Fruit fly (Drosophila melanogaster) whole organism, wandering third instar larva: ENCODE results near the gene CG34292.

Experiments
- Abd-B ChIP-seq: fragments of >200 bp; optimal IDR thresholded peaks from 2 replicates; lab custom pipeline; 2017; ENCODE audit warnings: missing biosample characterization, missing genetic modification characterization
- CG9705 ChIP-seq: fragments of 200-800 bp; sonication (Bioruptor generic); optimal IDR thresholded peaks from 2 replicates; lab custom pipeline; 2018; ENCODE audit warnings: missing biosample characterization, mild to moderate bottlenecking, missing genetic modification characterization
- CrebA ChIP-seq: fragments of 200-800 bp; sonication (Bioruptor generic); optimal IDR thresholded peaks from 2 replicates; lab custom pipeline; 2016; ENCODE audit warnings: missing biosample characterization, mild to moderate bottlenecking, missing genetic modification characterization, borderline replicate concordance
- Dif ChIP-seq: fragments of 200-275, 200-300 bp; sonication (Bioruptor generic); optimal IDR thresholded peaks from 2 replicates; lab custom pipeline; 2018; ENCODE audit warnings: missing biosample characterization, missing genetic modification characterization; ENCODE audit not compliant: partially characterized antibody
- GATAd ChIP-seq: sonication (Bioruptor generic); optimal IDR thresholded peaks from 2 replicates; lab custom pipeline; 2016; ENCODE audit warnings: missing biosample characterization, missing genetic modification characterization
- HLH106 ChIP-seq: fragments of 200-800 bp; optimal IDR thresholded peaks from 3 replicates; lab custom pipeline; 2019; ENCODE audit warnings: missing biosample characterization, mild to moderate bottlenecking, missing genetic modification characterization, moderate library complexity
- Hnf4 ChIP-seq: fragments of 200-800 bp; sonication (Bioruptor generic); optimal IDR thresholded peaks from 2 replicates; lab custom pipeline; 2016; ENCODE audit warnings: missing biosample characterization, mild to moderate bottlenecking, missing genetic modification characterization
- Hr78 ChIP-seq: fragments of >200 bp; optimal IDR thresholded peaks from 2 replicates; lab custom pipeline; 2017; ENCODE audit warnings: missing biosample characterization, missing genetic modification characterization
- Hr83 ChIP-seq: fragments of 200-300 bp; sonication (Bioruptor generic); optimal IDR thresholded peaks from 2 replicates; lab custom pipeline; 2016; ENCODE audit warnings: missing biosample characterization, mild to moderate bottlenecking, missing genetic modification characterization, moderate library complexity; ENCODE audit not compliant: poor library complexity, severe bottlenecking
- Jra ChIP-seq: sonication (Bioruptor generic); optimal IDR thresholded peaks from 2 replicates; lab custom pipeline; 2016; ENCODE audit warnings: missing biosample characterization, missing genetic modification characterization
- Mio ChIP-seq: sonication (Bioruptor generic); optimal IDR thresholded peaks from 2 replicates; lab custom pipeline; 2016; ENCODE audit warnings: missing biosample characterization, missing genetic modification characterization
- Myc ChIP-seq: fragments of >200 bp; optimal IDR thresholded peaks from 2 replicates; lab custom pipeline; 2017
- N ChIP-seq: fragments of >200 bp; optimal IDR thresholded peaks from 2 replicates; lab custom pipeline; 2018; ENCODE audit warnings: missing biosample characterization, missing external identifiers, missing genetic modification characterization
- OdsH ChIP-seq: fragments of 200-800 bp; sonication (Bioruptor generic); optimal IDR thresholded peaks from 2 replicates; lab custom pipeline; 2016; ENCODE audit warnings: missing biosample characterization, mild to moderate bottlenecking, missing genetic modification characterization
- Rel ChIP-seq, 2 experiments: fragments of 200-800 bp; sonication (Bioruptor generic) in 1 of 2; optimal IDR thresholded peaks; 2 replicates in 1 of 2; 3 replicates in 1 of 2; lab custom pipeline; 2016 to 2019; ENCODE audit warnings: mild to moderate bottlenecking in 2 of 2, missing biosample characterization in 2 of 2, missing genetic modification characterization in 2 of 2, moderate library complexity in 1 of 2
- Vsx2 ChIP-seq: fragments of 200-300, 225-300 bp; sonication (Bioruptor generic); optimal IDR thresholded peaks from 2 replicates; lab custom pipeline; 2018; ENCODE audit warnings: missing biosample characterization, missing genetic modification characterization; ENCODE audit not compliant: partially characterized antibody
- brk ChIP-seq: fragments of 200-800 bp; sonication (Bioruptor generic); optimal IDR thresholded peaks from 2 replicates; lab custom pipeline; 2016; ENCODE audit warnings: missing biosample characterization, mild to moderate bottlenecking, missing genetic modification characterization
- dl ChIP-seq, 2 experiments: fragments of 175-275, 200-275 bp in 1 of 2; fragments of 200-275 bp in 1 of 2; sonication (Bioruptor generic); optimal IDR thresholded peaks; lab custom pipeline; 2018; ENCODE audit warnings: mild to moderate bottlenecking in 2 of 2, missing biosample characterization in 2 of 2, missing genetic modification characterization in 2 of 2, moderate library complexity in 2 of 2; ENCODE audit not compliant: partially characterized antibody in 2 of 2, insufficient read depth in 1 of 2
- dsf ChIP-seq: sonication (Bioruptor generic); optimal IDR thresholded peaks from 2 replicates; lab custom pipeline; 2016; ENCODE audit warnings: missing biosample characterization, missing genetic modification characterization, borderline replicate concordance
- ey ChIP-seq: fragments of 200-800 bp; sonication (Bioruptor generic); optimal IDR thresholded peaks from 2 replicates; lab custom pipeline; 2016; ENCODE audit warnings: missing biosample characterization, missing genetic modification characterization
- foxo ChIP-seq, 2 experiments: fragments of 200-800 bp; sonication (Bioruptor generic); optimal IDR thresholded peaks; 2 replicates in 1 of 2; 3 replicates in 1 of 2; lab custom pipeline; 2016 to 2017; ENCODE audit warnings: missing biosample characterization in 2 of 2, missing genetic modification characterization in 2 of 2
- fru ChIP-seq: fragments of 200-800 bp; sonication (Bioruptor generic); optimal IDR thresholded peaks from 3 replicates; lab custom pipeline; 2016; ENCODE audit warnings: missing biosample characterization, mild to moderate bottlenecking, missing genetic modification characterization
- h ChIP-seq: fragments of 200-800 bp; sonication (Bioruptor generic); optimal IDR thresholded peaks from 3 replicates; lab custom pipeline; 2016; ENCODE audit warnings: missing biosample characterization, mild to moderate bottlenecking, missing genetic modification characterization
- jim ChIP-seq: fragments of 175-275, 200-325 bp; sonication (Bioruptor generic); optimal IDR thresholded peaks from 2 replicates; lab custom pipeline; 2016; ENCODE audit warnings: missing biosample characterization, mild to moderate bottlenecking, missing genetic modification characterization
- lola ChIP-seq: fragments of >200 bp; optimal IDR thresholded peaks from 2 replicates; lab custom pipeline; 2017; ENCODE audit warnings: missing biosample characterization, missing genetic modification characterization
- psq ChIP-seq: fragments of 200-800 bp; sonication (Bioruptor generic); optimal IDR thresholded peaks from 3 replicates; lab custom pipeline; 2017; ENCODE audit warnings: missing biosample characterization, mild to moderate bottlenecking, missing genetic modification characterization, moderate library complexity
- rgr ChIP-seq: fragments of 200-800 bp; sonication (Bioruptor generic); optimal IDR thresholded peaks from 3 replicates; lab custom pipeline; 2016; ENCODE audit warnings: missing biosample characterization, mild to moderate bottlenecking, missing genetic modification characterization
- sage ChIP-seq: fragments of 200-800 bp; sonication (Bioruptor generic); optimal IDR thresholded peaks from 2 replicates; lab custom pipeline; 2016; ENCODE audit warnings: missing biosample characterization, mild to moderate bottlenecking, missing genetic modification characterization
- sv ChIP-seq: fragments of 200-800 bp; sonication (Bioruptor generic); optimal IDR thresholded peaks from 3 replicates; lab custom pipeline; 2016; ENCODE audit warnings: missing biosample characterization, missing genetic modification characterization
- usp ChIP-seq: fragments of >200 bp; optimal IDR thresholded peaks from 2 replicates; lab custom pipeline; 2017; ENCODE audit warnings: missing biosample characterization, missing genetic modification characterization
- woc ChIP-seq: sonication (Bioruptor generic); optimal IDR thresholded peaks from 2 replicates; lab custom pipeline; 2016; ENCODE audit warnings: missing biosample characterization, mild to moderate bottlenecking, missing genetic modification characterization

CG34292 gene

dm6 chr3R:27075694-27076093, 13.7 kb downstream of the CG34292 start, which contains the start of gene CG14257:
CG14257 (plus strand) TSS chr3R:27075870.
- TF ChIP-seq Vsx2 (GFP tag; lab: Kevin White, UChicago), result peak; percentile 8
- TF ChIP-seq jim (GFP tag; lab: Kevin White, UChicago), result no peak
- peak; percentile 71 for TF ChIP-seq psq
- TF ChIP-seq lola, result no peak
- TF ChIP-seq CrebA (GFP tag; lab: Kevin White, UChicago), result no peak
- peak; percentile 48 for TF ChIP-seq Dif (GFP tag; lab: Kevin White, UChicago)
- TF ChIP-seq dsf, result no peak
- no peak for TF ChIP-seq usp (GFP tag; lab: Kevin White, UChicago)
- no peak for TF ChIP-seq Rel (GFP tag; optimal IDR thresholded peaks at IDR 0.05; lab: Kevin White, UChicago)
- TF ChIP-seq Rel (tag; optimal IDR thresholded peaks at IDR 0.05; lab: Kevin White, UChicago), result peak; percentile 23

dm6 chr3R:27076618-27077017, 14.6 kb downstream of the CG34292 start:
- TF ChIP-seq dl (GFP tag; optimal IDR thresholded peaks at IDR 0.05; lab: Kevin White, UChicago; ENCODE audit: insufficient read depth in 1 of 2, partially characterized antibody in 2 of 2) (no peak), Myc (lab: Kevin White, UChicago) (no peak), Abd-B (GFP tag; lab: Kevin White, UChicago) (no peak), Mio (GFP tag; lab: Kevin White, UChicago) (no peak), Jra (no peak), jim (GFP tag; lab: Kevin White, UChicago) (no peak), N (no peak), Hnf4 (GFP tag; lab: Kevin White, UChicago) (no peak), brk (GFP tag; lab: Kevin White, UChicago) (no peak), Hr78 (GFP tag; lab: Kevin White, UChicago) (no peak), foxo (GFP tag; optimal IDR thresholded peaks at IDR 0.05; lab: Kevin White, UChicago) (no peak), rgr (GFP tag; lab: Kevin White, UChicago) (no peak), Vsx2 (GFP tag; lab: Kevin White, UChicago) (no peak), GATAd (GFP tag; lab: Kevin White, UChicago) (no peak)

dm6 chr3R:27082752-27083151, 20.7 kb downstream of the CG34292 start:
- TF ChIP-seq CG9705 (no peak), Myc (lab: Kevin White, UChicago) (peak; percentile 66)

- TF ChIP-seq Myc (lab: Kevin White, UChicago) (no peak), Jra (no peak), h (GFP tag; lab: Kevin White, UChicago) (peak; percentile 7), psq (no peak), brk (GFP tag; lab: Kevin White, UChicago) (no peak), Vsx2 (GFP tag; lab: Kevin White, UChicago) (no peak), foxo (GFP tag; optimal IDR thresholded peaks at IDR 0.05; lab: Kevin White, UChicago) (peak in 1 of 2 experiments; percentile 10), N (no peak), fru (peak; percentile 12)
- TF ChIP-seq, all 38 proteins: peak for 3
Measured at dm6 chr3R:27084528-27085052, 22.6 kb downstream of the CG34292 start.

- TF ChIP-seq Jra (no peak), HLH106 (tag; lab: Kevin White, UChicago) (no peak), sage (GFP tag; lab: Kevin White, UChicago) (no peak), Hr83 (GFP tag; lab: Kevin White, UChicago) (no peak), woc (GFP tag; lab: Kevin White, UChicago) (no peak), usp (GFP tag; lab: Kevin White, UChicago) (no peak), sv (GFP tag; lab: Kevin White, UChicago) (no peak), dsf (no peak), Hnf4 (GFP tag; lab: Kevin White, UChicago) (no peak), h (GFP tag; lab: Kevin White, UChicago) (no peak), N (no peak), OdsH (no peak), ey (GFP tag; lab: Kevin White, UChicago) (no peak)
Measured at dm6 chr3R:27087549-27087948, 25.5 kb downstream of the CG34292 start, which contains the start of gene Cpr97Ea. Cpr97Ea (minus strand) TSS chr3R:27087778.
